ENCODE assay signal across 7 worm cellular contexts in the genomic region with DNA sequence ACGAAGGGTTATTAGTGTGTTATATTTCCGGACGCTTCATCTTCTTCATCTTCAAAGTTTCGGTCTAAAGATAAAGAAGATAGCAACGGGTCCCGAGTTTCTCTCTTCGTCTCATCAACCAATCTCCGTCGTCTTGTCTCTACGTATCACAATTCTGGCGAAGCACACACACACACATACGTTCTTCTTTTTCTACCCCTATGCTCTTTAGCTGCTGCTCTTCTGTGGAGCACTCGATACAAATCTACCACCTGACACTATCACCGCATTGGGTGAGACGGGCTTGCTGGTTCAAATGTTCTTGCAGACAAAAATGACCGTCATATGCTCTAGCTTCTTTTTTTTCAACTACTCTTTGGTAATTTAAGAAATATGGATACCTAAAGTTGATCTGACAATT.
TF ChIP-seq lines count a peak whose summit lies in the region.

No protein-coding gene starts in this region.

TF ChIP-seq in whole organism, L1 larva, 84 proteins besides CTCF, POLR2A, EP300 and RAD21:
- TF ChIP-seq lin-14 (GFP tag; optimal IDR thresholded peaks at IDR 0.05; lab: Kevin White, UChicago) (peak; percentile 52), unc-30 (tag; optimal IDR thresholded peaks at IDR 0.05; lab: Kevin White, UChicago) (no peak), hpl-2 (GFP tag; optimal IDR thresholded peaks at IDR 0.05; lab: Kevin White, UChicago) (no peak), nhr-90 (tag; optimal IDR thresholded peaks at IDR 0.05; lab: Kevin White, UChicago; ENCODE audit: poor library complexity) (no peak), nhr-11 (tag; optimal IDR thresholded peaks at IDR 0.05; lab: Kevin White, UChicago) (no peak), irx-1 (tag; optimal IDR thresholded peaks at IDR 0.05; lab: Kevin White, UChicago) (no peak), lin-15B (tag; optimal IDR thresholded peaks at IDR 0.05; lab: Kevin White, UChicago) (no peak), lsy-2 (tag; optimal IDR thresholded peaks at IDR 0.05; lab: Kevin White, UChicago) (peak in 1 of 2 experiments; percentile 3), elt-3 (tag; optimal IDR thresholded peaks at IDR 0.05; lab: Kevin White, UChicago) (no peak), nhr-71 (tag; optimal IDR thresholded peaks at IDR 0.05; lab: Kevin White, UChicago) (peak; percentile 40), rnt-1 (tag; optimal IDR thresholded peaks at IDR 0.05; lab: Kevin White, UChicago) (peak; percentile 62), sup-37 (GFP tag; optimal IDR thresholded peaks at IDR 0.05; lab: Kevin White, UChicago) (no peak)
TF ChIP-seq in whole organism, L1 larva: peak in this region for 4.

TF ChIP-seq in whole organism, L2 larva, 48 proteins besides CTCF, POLR2A, EP300 and RAD21:
- TF ChIP-seq F13H6.1 (tag; optimal IDR thresholded peaks at IDR 0.05; lab: Kevin White, UChicago): peak; percentile 45
- TF ChIP-seq nhr-129 (tag; optimal IDR thresholded peaks at IDR 0.05; lab: Kevin White, UChicago): peak; percentile 42
- TF ChIP-seq nhr-23 (tag; optimal IDR thresholded peaks at IDR 0.05; lab: Kevin White, UChicago): no peak

TF ChIP-seq in whole organism, L3 larva, 47 proteins besides CTCF, POLR2A, EP300 and RAD21:
- TF ChIP-seq nhr-237 (tag; optimal IDR thresholded peaks at IDR 0.05; lab: Kevin White, UChicago) (no peak), ama-1 (optimal IDR thresholded peaks at IDR 0.05; lab: Kevin White, UChicago) (no peak), nfya-1 (tag; optimal IDR thresholded peaks at IDR 0.05; lab: Kevin White, UChicago; ENCODE audit: insufficient read depth) (peak; percentile 32), elt-1 (tag; optimal IDR thresholded peaks at IDR 0.05; lab: Kevin White, UChicago) (no peak), egl-27 (tag; optimal IDR thresholded peaks at IDR 0.05; lab: Kevin White, UChicago) (no peak)

TF ChIP-seq in whole organism, L4 larva, 104 proteins besides CTCF, POLR2A, EP300 and RAD21:
- TF ChIP-seq gei-8 (GFP tag; optimal IDR thresholded peaks at IDR 0.05; lab: Kevin White, UChicago) (no peak), ZK337.2 (GFP tag; IDR thresholded peaks at IDR 0.05; lab: Robert Waterston, UW) (no peak), hlh-30 (tag; optimal IDR thresholded peaks at IDR 0.05; lab: Kevin White, UChicago; ENCODE audit: insufficient read depth) (peak; percentile 20), hlh-11 (tag; optimal IDR thresholded peaks at IDR 0.05; lab: Kevin White, UChicago) (peak; percentile 41), nhr-11 (tag; optimal IDR thresholded peaks at IDR 0.05; lab: Kevin White, UChicago) (peak; percentile 28), aha-1 (tag; lab: Kevin White, UChicago) (peak; percentile 14)

TF ChIP-seq in whole organism, early embryonic, 17 proteins besides CTCF, POLR2A, EP300 and RAD21:
- no peak for TF ChIP-seq aly-1 (tag; optimal IDR thresholded peaks at IDR 0.05; lab: Kevin White, UChicago)
- TF ChIP-seq scrt-1 (GFP tag; IDR thresholded peaks at IDR 0.05; lab: Robert Waterston, UW): peak; percentile 58; the same call in 1 of the 2 replicates
TF ChIP-seq in whole organism, early embryonic: peak in this region for 1.

TF ChIP-seq in whole organism, late embryonic, 69 proteins besides CTCF, POLR2A, EP300 and RAD21:
- TF ChIP-seq ceh-2 (tag; optimal IDR thresholded peaks at IDR 0.05; lab: Kevin White, UChicago) (no peak), dmd-4 (tag; optimal IDR thresholded peaks at IDR 0.05; lab: Kevin White, UChicago; ENCODE audit: borderline replicate concordance) (no peak), K09A11.1 (tag; optimal IDR thresholded peaks at IDR 0.05; lab: Kevin White, UChicago; ENCODE audit: insufficient read depth) (no peak), unc-55 (GFP tag; optimal IDR thresholded peaks at IDR 0.05; lab: Kevin White, UChicago) (peak; percentile 22), fkh-10 (GFP tag; optimal IDR thresholded peaks at IDR 0.05; lab: Kevin White, UChicago) (no peak), nfya-1 (tag; optimal IDR thresholded peaks at IDR 0.05; lab: Kevin White, UChicago) (peak; percentile 47), gmeb-2 (tag; optimal IDR thresholded peaks at IDR 0.05; lab: Kevin White, UChicago) (no peak), pax-1 (tag; optimal IDR thresholded peaks at IDR 0.05; lab: Kevin White, UChicago) (no peak), rnt-1 (tag; optimal IDR thresholded peaks at IDR 0.05; lab: Kevin White, UChicago) (peak; percentile 1)

TF ChIP-seq in whole organism, mixed stage, embryonic, 35 proteins besides CTCF, POLR2A, EP300 and RAD21:
- TF ChIP-seq drap-1 (GFP tag; optimal IDR thresholded peaks at IDR 0.05; lab: Kevin White, UChicago): no peak
- TF ChIP-seq elt-1 (tag; optimal IDR thresholded peaks at IDR 0.05; lab: Kevin White, UChicago; ENCODE audit: borderline replicate concordance, insufficient read depth): no peak
- TF ChIP-seq unc-62 (GFP tag; optimal IDR thresholded peaks at IDR 0.05; lab: Kevin White, UChicago): peak; percentile 9
- TF ChIP-seq elt-3 (tag; optimal IDR thresholded peaks at IDR 0.05; lab: Kevin White, UChicago): no peak
- peak; percentile 92 for TF ChIP-seq hlh-1 (tag; optimal IDR thresholded peaks at IDR 0.05; lab: Kevin White, UChicago)
- TF ChIP-seq mab-5 (tag; optimal IDR thresholded peaks at IDR 0.05; lab: Kevin White, UChicago): no peak
- TF ChIP-seq ztf-11 (tag; optimal IDR thresholded peaks at IDR 0.05; lab: Kevin White, UChicago): no peak
- no peak for TF ChIP-seq lin-13 (tag; optimal IDR thresholded peaks at IDR 0.05; lab: Kevin White, UChicago)
- no peak for TF ChIP-seq blmp-1 (tag; optimal IDR thresholded peaks at IDR 0.05; lab: Kevin White, UChicago)
- TF ChIP-seq lin-32 (GFP tag; optimal IDR thresholded peaks at IDR 0.05; lab: Kevin White, UChicago): no peak
- no peak for TF ChIP-seq unc-39 (tag; optimal IDR thresholded peaks at IDR 0.05; lab: Kevin White, UChicago)
- TF ChIP-seq mep-1 (tag; optimal IDR thresholded peaks at IDR 0.05; lab: Kevin White, UChicago): no peak
- no peak for TF ChIP-seq zip-8 (tag; optimal IDR thresholded peaks at IDR 0.05; lab: Kevin White, UChicago)
- no peak for TF ChIP-seq lsy-2 (tag; optimal IDR thresholded peaks at IDR 0.05; lab: Kevin White, UChicago)
- no peak for TF ChIP-seq nhr-12 (tag; optimal IDR thresholded peaks at IDR 0.05; lab: Kevin White, UChicago)
- no peak for TF ChIP-seq ces-1 (GFP tag; optimal IDR thresholded peaks at IDR 0.05; lab: Kevin White, UChicago)
- TF ChIP-seq snpc-4 (tag; optimal IDR thresholded peaks at IDR 0.05; lab: Kevin White, UChicago): no peak
- no peak for TF ChIP-seq M03D4.4 (tag; optimal IDR thresholded peaks at IDR 0.05; lab: Kevin White, UChicago)
- no peak for TF ChIP-seq ceh-83 (GFP tag; optimal IDR thresholded peaks at IDR 0.05; lab: Kevin White, UChicago)
- TF ChIP-seq nhr-76 (tag; optimal IDR thresholded peaks at IDR 0.05; lab: Kevin White, UChicago): no peak
- TF ChIP-seq unc-120 (tag; optimal IDR thresholded peaks at IDR 0.05; lab: Kevin White, UChicago; ENCODE audit: poor library complexity, severe bottlenecking): peak; percentile 84
- no peak for TF ChIP-seq bed-3 (GFP tag; optimal IDR thresholded peaks at IDR 0.05; lab: Kevin White, UChicago)
- TF ChIP-seq nhr-2 (tag; optimal IDR thresholded peaks at IDR 0.05; lab: Kevin White, UChicago): no peak
- TF ChIP-seq mls-2 (tag; optimal IDR thresholded peaks at IDR 0.05; lab: Kevin White, UChicago): no peak
